Worm (Caenorhabditis elegans) whole organism, L2 larva: ENCODE data around the gene F58D12.3.

Experiments used
- R02D3.7 ChIP-seq: fragments of 150-350 bp; optimal IDR thresholded peaks from 2 replicates; lab custom pipeline; 2014; ENCODE audit warnings: missing biosample characterization, missing genetic modification characterization
- Y55F3AM.14 ChIP-seq: fragments of 200-800 bp; sonication (Bioruptor generic); optimal IDR thresholded peaks from 2 replicates; lab custom pipeline; 2018; ENCODE audit warnings: mild to moderate bottlenecking, missing genetic modification characterization, missing compliant biosample characterization
- ZK546.5 ChIP-seq: sonication (generic microtip); optimal IDR thresholded peaks from 2 replicates; lab custom pipeline; 2017; ENCODE audit warnings: missing biosample characterization, missing genetic modification characterization
- egl-27 ChIP-seq: sonication (generic microtip); optimal IDR thresholded peaks from 3 replicates; lab custom pipeline; 2017; ENCODE audit warnings: missing biosample characterization, missing genetic modification reagents, missing genetic modification characterization
- mbf-1 ChIP-seq: sonication (generic microtip); optimal IDR thresholded peaks from 2 replicates; lab custom pipeline; 2017; ENCODE audit warnings: missing biosample characterization, missing genetic modification characterization
- nhr-129 ChIP-seq: fragments of 150-350 bp; optimal IDR thresholded peaks from 2 replicates; lab custom pipeline; 2014; ENCODE audit warnings: missing biosample characterization, missing genetic modification characterization
- nhr-21 ChIP-seq: fragments of 150-350 bp; optimal IDR thresholded peaks from 2 replicates; lab custom pipeline; 2014; ENCODE audit warnings: missing biosample characterization, missing genetic modification characterization
- nhr-25 ChIP-seq: fragments of 150-350 bp; sonication (generic microtip); optimal IDR thresholded peaks from 3 replicates; lab custom pipeline; 2014; ENCODE audit warnings: missing biosample characterization, missing genetic modification characterization
- unc-39 ChIP-seq: fragments of 150-350 bp; optimal IDR thresholded peaks from 2 replicates; lab custom pipeline; 2014; ENCODE audit warnings: missing biosample characterization, missing genetic modification characterization
- unc-55 ChIP-seq: fragments of 150-350 bp; sonication (generic microtip); optimal IDR thresholded peaks from 3 replicates; lab custom pipeline; 2014; ENCODE audit warnings: missing biosample characterization, missing genetic modification reagents, missing genetic modification characterization
- ztf-11 ChIP-seq: sonication (generic microtip); optimal IDR thresholded peaks from 2 replicates; lab custom pipeline; 2017; ENCODE audit warnings: missing biosample characterization, missing genetic modification characterization

The F58D12.3 gene

ce11 chrV:14110042-14110441, 52.4 kb downstream of the F58D12.3 start, which contains the start of gene H39E23.2:
H39E23.2 (plus strand) TSS chrV:14110342.
- TF ChIP-seq ZK546.5 (tag; lab: Kevin White, UChicago) (no peak), ztf-11 (tag; lab: Kevin White, UChicago) (no peak), nhr-21 (tag; lab: Kevin White, UChicago) (no peak), mbf-1 (tag; lab: Kevin White, UChicago) (no peak), unc-39 (tag; lab: Kevin White, UChicago) (no peak), R02D3.7 (tag; lab: Kevin White, UChicago) (no peak), Y55F3AM.14 (GFP tag; lab: Kevin White, UChicago) (no peak), unc-55 (GFP tag; lab: Kevin White, UChicago) (no peak), egl-27 (tag; lab: Kevin White, UChicago) (no peak), nhr-25 (no peak), nhr-129 (tag; lab: Kevin White, UChicago) (no peak)
